Worm (Caenorhabditis elegans) whole organism, mixed stage, embryonic: Measurements from ENCODE around the gene dgk-4.

ENCODE experiments used
- M03D4.4 ChIP-seq: sonication (generic microtip); optimal IDR thresholded peaks from 2 replicates; lab custom pipeline; 2017; ENCODE audit warnings: mild to moderate bottlenecking, missing genetic modification characterization, missing compliant biosample characterization
- bed-3 ChIP-seq: fragments of 200-800 bp; sonication (Bioruptor generic); optimal IDR thresholded peaks from 3 replicates; lab custom pipeline; 2018; ENCODE audit warnings: mild to moderate bottlenecking, missing genetic modification characterization, moderate library complexity, missing compliant biosample characterization
- blmp-1 ChIP-seq: fragments of 150-350 bp; optimal IDR thresholded peaks from 2 replicates; lab custom pipeline; 2014; ENCODE audit warnings: missing biosample characterization, missing genetic modification characterization
- ceh-39 ChIP-seq: fragments of 150-350 bp; optimal IDR thresholded peaks from 2 replicates; lab custom pipeline; 2014; ENCODE audit warnings: missing biosample characterization, missing genetic modification characterization
- ceh-43 ChIP-seq: fragments of 200-800 bp; sonication (Bioruptor generic); optimal IDR thresholded peaks from 2 replicates; lab custom pipeline; 2018; ENCODE audit warnings: mild to moderate bottlenecking, missing genetic modification characterization, moderate library complexity, missing compliant biosample characterization
- ceh-83 ChIP-seq: fragments of 200-800 bp; sonication (Bioruptor generic); optimal IDR thresholded peaks from 2 replicates; lab custom pipeline; 2018; ENCODE audit warnings: mild to moderate bottlenecking, missing genetic modification characterization, missing compliant biosample characterization
- ces-1 ChIP-seq: fragments of 150-350 bp; optimal IDR thresholded peaks from 2 replicates; lab custom pipeline; 2014; ENCODE audit warnings: missing biosample characterization, missing genetic modification reagents, missing genetic modification characterization
- cnd-1 ChIP-seq: fragments of 200-800 bp; sonication (Bioruptor generic); optimal IDR thresholded peaks from 2 replicates; lab custom pipeline; 2018; ENCODE audit warnings: mild to moderate bottlenecking, missing genetic modification characterization, missing compliant biosample characterization
- drap-1 ChIP-seq: fragments of 200-800 bp; sonication (Bioruptor generic); optimal IDR thresholded peaks from 3 replicates; lab custom pipeline; 2018; ENCODE audit warnings: mild to moderate bottlenecking, missing genetic modification characterization, missing compliant biosample characterization
- elt-1 ChIP-seq: sonication (generic microtip); optimal IDR thresholded peaks from 2 replicates; lab custom pipeline; 2017; ENCODE audit warnings: missing genetic modification characterization, mild to moderate bottlenecking, missing compliant biosample characterization, antibody characterized with exemption, moderate library complexity, borderline replicate concordance; ENCODE audit not compliant: insufficient read depth
- elt-3 ChIP-seq: fragments of 150-350 bp; optimal IDR thresholded peaks from 2 replicates; lab custom pipeline; 2014; ENCODE audit warnings: missing biosample characterization, missing genetic modification characterization
- flh-1 ChIP-seq: fragments of 200-800 bp; sonication (Bioruptor generic); optimal IDR thresholded peaks from 2 replicates; lab custom pipeline; 2018; ENCODE audit warnings: mild to moderate bottlenecking, missing genetic modification characterization, moderate library complexity, missing compliant biosample characterization
- ham-2 ChIP-seq: fragments of 200-800 bp; sonication (Bioruptor generic); optimal IDR thresholded peaks from 2 replicates; lab custom pipeline; 2018; ENCODE audit warnings: mild to moderate bottlenecking, missing genetic modification characterization, missing compliant biosample characterization
- hlh-1 ChIP-seq: fragments of 150-350 bp; optimal IDR thresholded peaks from 2 replicates; lab custom pipeline; 2014; ENCODE audit warnings: missing biosample characterization, missing genetic modification reagents, missing genetic modification characterization
- lin-13 ChIP-seq: fragments of 150-350 bp; optimal IDR thresholded peaks from 2 replicates; lab custom pipeline; 2014; ENCODE audit warnings: missing biosample characterization, missing genetic modification characterization
- lin-32 ChIP-seq: fragments of 200-800 bp; sonication (Bioruptor generic); optimal IDR thresholded peaks from 2 replicates; lab custom pipeline; 2018; ENCODE audit warnings: mild to moderate bottlenecking, missing genetic modification characterization, missing compliant biosample characterization
- lsy-2 ChIP-seq: fragments of 150-350 bp; optimal IDR thresholded peaks from 2 replicates; lab custom pipeline; 2014; ENCODE audit warnings: missing biosample characterization, missing genetic modification characterization
- mab-5 ChIP-seq: fragments of 150-350 bp; optimal IDR thresholded peaks from 2 replicates; lab custom pipeline; 2014; ENCODE audit warnings: missing biosample characterization, missing genetic modification characterization
- mep-1 ChIP-seq: fragments of 150-350 bp; optimal IDR thresholded peaks from 2 replicates; lab custom pipeline; 2017; ENCODE audit warnings: missing biosample characterization, missing genetic modification reagents, missing genetic modification characterization, inconsistent platforms
- mls-2 ChIP-seq: sonication (generic microtip); optimal IDR thresholded peaks from 2 replicates; lab custom pipeline; 2016; ENCODE audit warnings: mild to moderate bottlenecking, missing genetic modification characterization, moderate library complexity, missing compliant biosample characterization
- nhr-12 ChIP-seq: fragments of 150-350 bp; optimal IDR thresholded peaks from 2 replicates; lab custom pipeline; 2014; ENCODE audit warnings: missing biosample characterization, missing genetic modification characterization
- nhr-2 ChIP-seq: fragments of 150-350 bp; optimal IDR thresholded peaks from 2 replicates; lab custom pipeline; 2014; ENCODE audit warnings: missing biosample characterization, missing genetic modification characterization
- nhr-237 ChIP-seq: fragments of 150-350 bp; optimal IDR thresholded peaks from 2 replicates; lab custom pipeline; 2014; ENCODE audit warnings: missing biosample characterization, missing genetic modification characterization
- nhr-28 ChIP-seq: fragments of 150-350 bp; optimal IDR thresholded peaks from 2 replicates; lab custom pipeline; 2014; ENCODE audit warnings: missing biosample characterization, missing genetic modification characterization
- nhr-76 ChIP-seq: sonication (generic microtip); optimal IDR thresholded peaks from 2 replicates; lab custom pipeline; 2017; ENCODE audit warnings: missing biosample characterization, missing genetic modification characterization
- pha-4 ChIP-seq: fragments of 150-350 bp; optimal IDR thresholded peaks from 2 replicates; lab custom pipeline; 2018; ENCODE audit warnings: missing biosample characterization, missing genetic modification reagents, missing genetic modification characterization
- sem-2 ChIP-seq: fragments of 200-800 bp; sonication (Bioruptor generic); optimal IDR thresholded peaks from 2 replicates; lab custom pipeline; 2018; ENCODE audit warnings: mild to moderate bottlenecking, missing genetic modification characterization, missing compliant biosample characterization
- snpc-4 ChIP-seq: fragments of 150-350 bp; optimal IDR thresholded peaks from 2 replicates; lab custom pipeline; 2014; ENCODE audit warnings: missing biosample characterization, missing genetic modification characterization
- sptf-1 ChIP-seq: sonication (generic microtip); optimal IDR thresholded peaks from 2 replicates; lab custom pipeline; 2017; ENCODE audit warnings: mild to moderate bottlenecking, missing genetic modification characterization, moderate library complexity, missing compliant biosample characterization
- tbx-8 ChIP-seq: fragments of 200-800 bp; sonication (Bioruptor generic); optimal IDR thresholded peaks from 2 replicates; lab custom pipeline; 2018; ENCODE audit warnings: mild to moderate bottlenecking, missing genetic modification characterization, moderate library complexity, missing compliant biosample characterization
- unc-120 ChIP-seq: sonication (generic microtip); optimal IDR thresholded peaks from 2 replicates; lab custom pipeline; 2017; ENCODE audit warnings: missing genetic modification characterization, missing compliant biosample characterization; ENCODE audit not compliant: poor library complexity, severe bottlenecking
- unc-39 ChIP-seq: fragments of 150-350 bp; optimal IDR thresholded peaks from 2 replicates; lab custom pipeline; 2014; ENCODE audit warnings: missing biosample characterization, missing genetic modification characterization
- unc-62 ChIP-seq: fragments of 150-350 bp; optimal IDR thresholded peaks from 2 replicates; lab custom pipeline; 2014; ENCODE audit warnings: missing biosample characterization, missing genetic modification reagents, missing genetic modification characterization
- zip-8 ChIP-seq: fragments of 150-350 bp; optimal IDR thresholded peaks from 2 replicates; lab custom pipeline; 2014; ENCODE audit warnings: missing biosample characterization, missing genetic modification characterization
- ztf-11 ChIP-seq: fragments of 150-350 bp; optimal IDR thresholded peaks from 2 replicates; lab custom pipeline; 2014; ENCODE audit warnings: missing biosample characterization, missing genetic modification characterization

The dgk-4 gene

ce11 chrIV:8595767-8596166, 35.4 kb upstream of the dgk-4 start, which contains the start of gene clec-181:
Gene clec-181 (plus strand): TSS chrIV:8596067.
- no peak for TF ChIP-seq lsy-2 (tag; lab: Kevin White, UChicago)
- TF ChIP-seq pha-4 (tag; lab: Kevin White, UChicago): no peak
- no peak for TF ChIP-seq bed-3 (GFP tag; lab: Kevin White, UChicago)
- no peak for TF ChIP-seq ces-1
- no peak for TF ChIP-seq elt-3 (tag; lab: Kevin White, UChicago)
- no peak for TF ChIP-seq sptf-1 (tag; lab: Kevin White, UChicago)
- TF ChIP-seq elt-1 (tag; lab: Kevin White, UChicago): no peak
- no peak for TF ChIP-seq unc-39 (tag; lab: Kevin White, UChicago)
- no peak for TF ChIP-seq snpc-4 (tag; lab: Kevin White, UChicago)
- no peak for TF ChIP-seq nhr-76 (tag; lab: Kevin White, UChicago)
- TF ChIP-seq mls-2: no peak

ce11 chrIV:8597504-8597903, 33.6 kb upstream of the dgk-4 start:
- TF ChIP-seq lsy-2 (tag; lab: Kevin White, UChicago): no peak
- peak; percentile 49 for TF ChIP-seq unc-120 (tag; lab: Kevin White, UChicago)
- no peak for TF ChIP-seq nhr-12 (tag; lab: Kevin White, UChicago)
- no peak for TF ChIP-seq flh-1 (GFP tag; lab: Kevin White, UChicago)
- no peak for TF ChIP-seq nhr-28 (tag; lab: Kevin White, UChicago)
- no peak for TF ChIP-seq ztf-11
- no peak for TF ChIP-seq pha-4 (tag; lab: Kevin White, UChicago)
- no peak for TF ChIP-seq drap-1 (GFP tag; lab: Kevin White, UChicago)
- no peak for TF ChIP-seq lin-32 (GFP tag; lab: Kevin White, UChicago)
- TF ChIP-seq cnd-1 (tag; lab: Kevin White, UChicago): no peak
- no peak for TF ChIP-seq unc-62 (GFP tag; lab: Kevin White, UChicago)
- TF ChIP-seq nhr-237 (tag; lab: Kevin White, UChicago): peak; percentile 3
- peak; percentile 59 for TF ChIP-seq ces-1
- no peak for TF ChIP-seq M03D4.4 (tag; lab: Kevin White, UChicago)
- TF ChIP-seq snpc-4 (tag; lab: Kevin White, UChicago): no peak
- no peak for TF ChIP-seq elt-1 (tag; lab: Kevin White, UChicago)
- TF ChIP-seq unc-39 (tag; lab: Kevin White, UChicago): no peak
- TF ChIP-seq tbx-8: no peak
- TF ChIP-seq lin-13 (tag; lab: Kevin White, UChicago): no peak
- TF ChIP-seq ceh-43: no peak
- no peak for TF ChIP-seq bed-3 (GFP tag; lab: Kevin White, UChicago)
- no peak for TF ChIP-seq sptf-1 (tag; lab: Kevin White, UChicago)
- TF ChIP-seq mab-5 (tag; lab: Kevin White, UChicago): no peak
- TF ChIP-seq zip-8: no peak
- TF ChIP-seq hlh-1 (tag; lab: Kevin White, UChicago): no peak
- no peak for TF ChIP-seq mls-2
- TF ChIP-seq elt-3 (tag; lab: Kevin White, UChicago): no peak
- no peak for TF ChIP-seq sem-2
- peak; percentile 3 for TF ChIP-seq nhr-2 (tag; lab: Kevin White, UChicago)
- TF ChIP-seq blmp-1: no peak
- TF ChIP-seq ceh-83 (GFP tag; lab: Kevin White, UChicago): no peak
- no peak for TF ChIP-seq ham-2
- TF ChIP-seq ceh-39 (tag; lab: Kevin White, UChicago): no peak
- TF ChIP-seq nhr-76 (tag; lab: Kevin White, UChicago): no peak

- TF ChIP-seq elt-3 (tag; lab: Kevin White, UChicago): no peak
- TF ChIP-seq ceh-43: no peak
- TF ChIP-seq pha-4 (tag; lab: Kevin White, UChicago): no peak
- no peak for TF ChIP-seq sem-2
- no peak for TF ChIP-seq ham-2
- TF ChIP-seq bed-3 (GFP tag; lab: Kevin White, UChicago): no peak
- no peak for TF ChIP-seq snpc-4 (tag; lab: Kevin White, UChicago)
- no peak for TF ChIP-seq nhr-237 (tag; lab: Kevin White, UChicago)
- TF ChIP-seq nhr-2 (tag; lab: Kevin White, UChicago): no peak
- TF ChIP-seq elt-1 (tag; lab: Kevin White, UChicago): no peak
- TF ChIP-seq lsy-2 (tag; lab: Kevin White, UChicago): no peak
- no peak for TF ChIP-seq mep-1
- TF ChIP-seq blmp-1: no peak
- no peak for TF ChIP-seq ztf-11
- TF ChIP-seq M03D4.4 (tag; lab: Kevin White, UChicago): no peak
- TF ChIP-seq flh-1 (GFP tag; lab: Kevin White, UChicago): no peak
- no peak for TF ChIP-seq nhr-28 (tag; lab: Kevin White, UChicago)
- TF ChIP-seq hlh-1 (tag; lab: Kevin White, UChicago): no peak
- no peak for TF ChIP-seq sptf-1 (tag; lab: Kevin White, UChicago)
Measured at ce11 chrIV:8600712-8601330, 30.3 kb upstream of the dgk-4 start, which contains the start of gene Y59H11AR.4. Gene Y59H11AR.4 (minus strand): TSS chrIV:8600762.
